Fruit fly (Drosophila melanogaster): ENCODE results near the gene sala.

DNA sequence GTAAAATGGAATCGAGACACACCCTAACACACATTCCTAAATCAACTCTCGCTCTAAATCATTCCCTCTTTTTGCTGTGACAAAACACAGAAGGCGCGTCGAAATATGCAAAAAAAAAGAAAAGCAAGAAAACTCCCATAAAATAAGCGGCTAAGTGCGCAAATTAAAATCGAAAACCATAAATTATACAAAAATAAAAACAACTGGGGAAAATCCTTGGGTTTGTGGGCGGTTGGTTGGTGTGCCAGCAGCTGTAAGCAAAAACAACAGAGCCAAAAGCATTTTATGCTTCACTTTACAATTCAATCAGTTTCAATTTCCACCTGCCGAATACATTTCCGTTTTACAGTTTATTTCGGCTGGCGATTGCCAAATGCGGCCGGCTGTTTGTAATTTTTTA is 51.3 kb downstream of the sala start, which contains the start of gene CG43438:
- TF ChIP-seq CTCF (optimal IDR thresholded peaks at IDR 0.05) (no peak), CG8478 (optimal IDR thresholded peaks at IDR 0.05) (no peak)
